Worm (Caenorhabditis elegans) whole organism, L4/young adult: ENCODE measurements around the gene pigb-1.

Experiments
- W03F9.2 ChIP-seq: fragments of 150-350 bp; optimal IDR thresholded peaks from 2 replicates; lab custom pipeline; 2014; ENCODE audit warnings: missing biosample characterization, missing genetic modification characterization
- him-1 ChIP-seq: sonication (generic microtip); optimal IDR thresholded peaks from 2 replicates; lab custom pipeline; 2016; ENCODE audit warnings: missing genotype, missing genetic modification reagents, missing genetic modification characterization, missing compliant biosample characterization

DNA sequence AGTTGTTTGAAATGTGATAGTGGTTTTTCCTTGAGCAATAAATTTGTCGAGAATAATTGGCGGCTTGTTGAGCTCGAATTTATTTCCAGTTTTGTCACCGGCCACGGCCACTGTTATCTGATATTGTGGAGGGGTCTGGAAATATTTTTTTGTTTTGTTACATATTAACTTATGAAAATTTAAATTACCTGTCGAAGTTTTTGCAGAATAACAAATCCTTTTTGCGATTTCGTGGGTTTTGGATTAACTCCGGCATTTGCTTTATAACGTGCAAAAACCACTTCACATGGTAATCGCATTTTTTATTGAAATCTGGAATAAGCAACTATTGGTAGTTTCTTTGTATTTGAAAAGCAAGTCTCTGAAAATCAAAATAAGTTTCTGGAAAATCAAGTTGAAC, 43.3 kb upstream of the pigb-1 start, which contains the start of gene lrr-1:
- TF ChIP-seq him-1 (tag; lab: Kevin White, UChicago) (no peak), W03F9.2 (no peak)
